Fruit fly (Drosophila melanogaster) whole organism, embryonic: ENCODE measurements around the gene Nct.

Source experiments
- ATbp ChIP-seq: fragments of 200-800 bp; sonication (Bioruptor generic); optimal IDR thresholded peaks from 2 replicates; lab custom pipeline; 2017; ENCODE audit warnings: missing biosample characterization, mild to moderate bottlenecking, missing genetic modification characterization, missing genetic modification reagents
- Abd-B ChIP-seq: fragments of 200-800 bp; sonication (Bioruptor generic); optimal IDR thresholded peaks from 2 replicates; lab custom pipeline; 2018; ENCODE audit warnings: missing biosample characterization, mild to moderate bottlenecking, missing genetic modification characterization, moderate library complexity
- Ada2b ChIP-seq: fragments of 200-800 bp; sonication (Bioruptor generic); IDR thresholded peaks from 2 replicates; pipeline ENCODE4 v1.3.6; 2022; ENCODE audit warnings: missing biosample characterization, missing genetic modification characterization
- CG10321 ChIP-seq: fragments of 200-800 bp; sonication (Bioruptor generic); IDR thresholded peaks from 2 replicates; pipeline ENCODE4 v1.3.6; 2022; ENCODE audit warnings: missing biosample characterization, missing genetic modification characterization
- CG10979 ChIP-seq: fragments of 200-800 bp; sonication (Bioruptor generic); optimal IDR thresholded peaks from 2 replicates; lab custom pipeline; 2018; ENCODE audit warnings: missing biosample characterization, mild to moderate bottlenecking, missing genetic modification characterization, moderate library complexity
- CG11456 ChIP-seq: fragments of 200-800 bp; sonication (Bioruptor generic); IDR thresholded peaks from 3 replicates; pipeline ENCODE4 v1.3.6; 2022; ENCODE audit warnings: missing biosample characterization, missing genetic modification characterization
- CG12104 ChIP-seq: fragments of 200-800 bp; sonication (Bioruptor generic); optimal IDR thresholded peaks from 3 replicates; lab custom pipeline; 2016; ENCODE audit warnings: missing biosample characterization, missing genetic modification characterization
- CG12219 ChIP-seq: fragments of 200-800 bp; sonication (Bioruptor generic); optimal IDR thresholded peaks from 3 replicates; lab custom pipeline; 2018; ENCODE audit warnings: missing biosample characterization, mild to moderate bottlenecking, missing genetic modification characterization
- CG14710 ChIP-seq: fragments of 200-800 bp; sonication (Bioruptor generic); optimal IDR thresholded peaks from 3 replicates; lab custom pipeline; 2019; ENCODE audit warnings: missing biosample characterization, mild to moderate bottlenecking, missing genetic modification characterization, moderate library complexity
- CG14860 ChIP-seq: fragments of 200-800 bp; sonication (Bioruptor generic); IDR thresholded peaks from 3 replicates; pipeline ENCODE4 v1.3.6; 2022; ENCODE audit warnings: missing biosample characterization, missing genetic modification characterization; ENCODE audit not compliant: partially characterized antibody
- CG17612 ChIP-seq: fragments of 200-800 bp; sonication (Bioruptor generic); IDR thresholded peaks from 2 replicates; pipeline ENCODE4 v1.3.6; 2022; ENCODE audit warnings: missing biosample characterization, missing genetic modification characterization
- CG2120 ChIP-seq: fragments of 200-800 bp; sonication (Bioruptor generic); optimal IDR thresholded peaks from 3 replicates; lab custom pipeline; 2016; ENCODE audit warnings: missing biosample characterization, missing genetic modification characterization
- CG43689 ChIP-seq: fragments of 200-800 bp; sonication (Bioruptor generic); IDR thresholded peaks from 2 replicates; pipeline ENCODE4 v1.3.6; 2022; ENCODE audit warnings: missing biosample characterization, missing genetic modification characterization
- CG4854 ChIP-seq: fragments of 200-800 bp; sonication (Bioruptor generic); optimal IDR thresholded peaks from 2 replicates; lab custom pipeline; 2016; ENCODE audit warnings: missing biosample characterization, missing genetic modification characterization, inconsistent platforms
- CG7271 ChIP-seq: fragments of 200-800 bp; sonication (Bioruptor generic); optimal IDR thresholded peaks from 2 replicates; lab custom pipeline; 2018; ENCODE audit warnings: missing biosample characterization, mild to moderate bottlenecking, missing genetic modification characterization, moderate library complexity
- CG8290 ChIP-seq, 3 experiments: fragments of 200-800 bp; sonication (Bioruptor generic); optimal IDR thresholded peaks; 2 replicates each; lab custom pipeline; 2016 to 2019; ENCODE audit warnings: missing biosample characterization in 3 of 3, missing genetic modification characterization in 3 of 3, mild to moderate bottlenecking in 2 of 3, moderate library complexity in 1 of 3
- CG8359 ChIP-seq: fragments of 200-800 bp; sonication (Bioruptor generic); optimal IDR thresholded peaks from 2 replicates; lab custom pipeline; 2017; ENCODE audit warnings: missing biosample characterization, mild to moderate bottlenecking, missing genetic modification characterization, borderline replicate concordance
- CoRest ChIP-seq: fragments of 200-800 bp; sonication (Bioruptor generic); optimal IDR thresholded peaks from 3 replicates; lab custom pipeline; 2018; ENCODE audit warnings: missing biosample characterization, mild to moderate bottlenecking, missing genetic modification characterization, moderate library complexity
- Dad ChIP-seq: fragments of 200-800 bp; sonication (Bioruptor generic); optimal IDR thresholded peaks from 3 replicates; lab custom pipeline; 2016; ENCODE audit warnings: missing biosample characterization, missing genetic modification characterization
- Dbx ChIP-seq: fragments of 200-800 bp; sonication (Bioruptor generic); IDR thresholded peaks from 3 replicates; pipeline ENCODE4 v1.3.6; 2022; ENCODE audit warnings: missing biosample characterization, missing genetic modification characterization
- Elba2 ChIP-seq: fragments of 200-800 bp; sonication (Bioruptor generic); optimal IDR thresholded peaks from 3 replicates; lab custom pipeline; 2016; ENCODE audit warnings: missing biosample characterization, missing genetic modification characterization
- Fer1 ChIP-seq: fragments of 200-800 bp; sonication (Bioruptor generic); optimal IDR thresholded peaks from 2 replicates; lab custom pipeline; 2017; ENCODE audit warnings: missing biosample characterization, mild to moderate bottlenecking, missing genetic modification characterization
- HLH3B ChIP-seq: fragments of 200-800 bp; sonication (Bioruptor generic); IDR thresholded peaks from 2 replicates; pipeline ENCODE4 v1.3.6; 2022; ENCODE audit warnings: missing biosample characterization, missing genetic modification characterization
- Lim3 ChIP-seq: fragments of 200-800 bp; sonication (Bioruptor generic); IDR thresholded peaks from 2 replicates; pipeline ENCODE4 v1.3.6; 2022; ENCODE audit warnings: missing biosample characterization, missing genetic modification characterization
- Nf-YA ChIP-seq: fragments of 200-800 bp; sonication (Bioruptor generic); IDR thresholded peaks from 2 replicates; pipeline ENCODE4 v1.3.6; 2022; ENCODE audit warnings: missing biosample characterization, missing genetic modification characterization
- Optix ChIP-seq: fragments of 200-800 bp; sonication (Bioruptor generic); IDR thresholded peaks from 3 replicates; pipeline ENCODE4 v1.3.6; 2022; ENCODE audit warnings: missing biosample characterization, missing genetic modification characterization
- Poxn ChIP-seq: fragments of 200-800 bp; sonication (Bioruptor generic); IDR thresholded peaks from 2 replicates; pipeline ENCODE4 v1.3.6; 2022; ENCODE audit warnings: missing biosample characterization, missing genetic modification characterization
- Sin3A ChIP-seq: fragments of >200 bp; optimal IDR thresholded peaks from 2 replicates; lab custom pipeline; 2018
- Spps ChIP-seq: fragments of 200-800 bp; sonication (Bioruptor generic); optimal IDR thresholded peaks from 2 replicates; lab custom pipeline; 2018; ENCODE audit warnings: missing biosample characterization, mild to moderate bottlenecking, missing genetic modification characterization
- Ssrp ChIP-seq: fragments of 200-800 bp; sonication (Bioruptor generic); optimal IDR thresholded peaks from 2 replicates; lab custom pipeline; 2018; ENCODE audit warnings: missing biosample characterization, mild to moderate bottlenecking, missing genetic modification characterization, moderate library complexity
- bbx ChIP-seq: fragments of 200-800 bp; sonication (Bioruptor generic); IDR thresholded peaks from 2 replicates; pipeline ENCODE4 v1.3.6; 2022; ENCODE audit warnings: missing biosample characterization, missing genetic modification characterization; ENCODE audit not compliant: partially characterized antibody
- bigmax ChIP-seq: fragments of 200-800 bp; sonication (Bioruptor generic); optimal IDR thresholded peaks from 2 replicates; lab custom pipeline; 2018; ENCODE audit warnings: missing biosample characterization, mild to moderate bottlenecking, missing genetic modification characterization
- bsh ChIP-seq, 2 experiments: fragments of 200-800 bp; sonication (Bioruptor generic); optimal IDR thresholded peaks; 2 replicates each; lab custom pipeline; 2017 to 2018; ENCODE audit warnings: mild to moderate bottlenecking in 2 of 2, missing biosample characterization in 2 of 2, missing genetic modification characterization in 2 of 2, moderate library complexity in 1 of 2
- corto ChIP-seq: fragments of 200-800 bp; sonication (Bioruptor generic); optimal IDR thresholded peaks from 2 replicates; lab custom pipeline; 2016; ENCODE audit warnings: missing biosample characterization, mild to moderate bottlenecking, missing genetic modification characterization, moderate library complexity
- croc ChIP-seq: fragments of 200-800 bp; sonication (Bioruptor generic); conservative IDR thresholded peaks from 3 replicates; pipeline ENCODE4 v1.3.6; 2022; ENCODE audit warnings: missing biosample characterization, missing genetic modification characterization
- gcm ChIP-seq: fragments of 200-800 bp; sonication (Bioruptor generic); optimal IDR thresholded peaks from 2 replicates; lab custom pipeline; 2019; ENCODE audit warnings: missing biosample characterization, mild to moderate bottlenecking, missing genetic modification characterization, moderate library complexity
- lola ChIP-seq, 3 experiments: fragments of >200 bp in 2 of 3; fragments of 200-800 bp in 1 of 3; sonication (Bioruptor generic) in 1 of 3; optimal IDR thresholded peaks; 2 replicates each; lab custom pipeline; 2017 to 2019; ENCODE audit warnings: missing biosample characterization in 3 of 3, missing genetic modification characterization in 3 of 3, mild to moderate bottlenecking in 1 of 3, moderate library complexity in 1 of 3
- nau ChIP-seq: fragments of 200-800 bp; sonication (Bioruptor generic); optimal IDR thresholded peaks from 3 replicates; lab custom pipeline; 2017; ENCODE audit warnings: missing biosample characterization, mild to moderate bottlenecking, missing genetic modification characterization, missing genetic modification reagents
- org-1 ChIP-seq: fragments of 200-800 bp; sonication (Bioruptor generic); optimal IDR thresholded peaks from 2 replicates; lab custom pipeline; 2017; ENCODE audit warnings: missing biosample characterization, missing genetic modification characterization
- otp ChIP-seq: fragments of 200-800 bp; sonication (Bioruptor generic); IDR thresholded peaks from 3 replicates; pipeline ENCODE4, ENCODE4 v1.3.6; 2022; ENCODE audit warnings: missing biosample characterization, missing genetic modification characterization
- peb ChIP-seq: fragments of 200-800 bp; sonication (Bioruptor generic); IDR thresholded peaks from 2 replicates; pipeline ENCODE4 v1.3.6; 2022; ENCODE audit warnings: missing biosample characterization, missing genetic modification characterization
- ro ChIP-seq: fragments of 200-800 bp; sonication (Bioruptor generic); IDR thresholded peaks from 2 replicates; pipeline ENCODE4 v1.3.6; 2022; ENCODE audit warnings: missing biosample characterization, missing genetic modification characterization
- salm ChIP-seq: fragments of 200-800 bp; sonication (Bioruptor generic); optimal IDR thresholded peaks from 2 replicates; lab custom pipeline; 2018; ENCODE audit warnings: missing biosample characterization, mild to moderate bottlenecking, missing genetic modification characterization
- slou ChIP-seq: fragments of 200-800 bp; sonication (Bioruptor generic); optimal IDR thresholded peaks from 3 replicates; lab custom pipeline; 2016; ENCODE audit warnings: missing biosample characterization, missing genetic modification characterization
- slp2 ChIP-seq: fragments of 200-800 bp; sonication (Bioruptor generic); optimal IDR thresholded peaks from 2 replicates; lab custom pipeline; 2016; ENCODE audit warnings: missing biosample characterization, missing genetic modification characterization
- tgo ChIP-seq: fragments of 200-800 bp; sonication (Bioruptor generic); IDR thresholded peaks from 3 replicates; pipeline ENCODE4 v1.3.6; 2022; ENCODE audit warnings: missing biosample characterization, missing genetic modification characterization
- tup ChIP-seq: fragments of 200-800 bp; sonication (Bioruptor generic); optimal IDR thresholded peaks from 2 replicates; lab custom pipeline; 2016; ENCODE audit warnings: missing biosample characterization, mild to moderate bottlenecking, missing genetic modification characterization, moderate library complexity
- usp ChIP-seq: fragments of >200 bp; optimal IDR thresholded peaks from 2 replicates; lab custom pipeline; 2017; ENCODE audit warnings: missing biosample characterization, missing genetic modification characterization
- vnd ChIP-seq: fragments of 200-800 bp; sonication (Bioruptor generic); IDR thresholded peaks from 3 replicates; pipeline ENCODE4 v1.3.6; 2022; ENCODE audit warnings: missing biosample characterization, missing genetic modification characterization; ENCODE audit not compliant: partially characterized antibody
- zf30C ChIP-seq: fragments of 200-800 bp; sonication (Bioruptor generic); optimal IDR thresholded peaks from 3 replicates; lab custom pipeline; 2018; ENCODE audit warnings: missing biosample characterization, mild to moderate bottlenecking, missing genetic modification characterization

Gene Nct

DNA sequence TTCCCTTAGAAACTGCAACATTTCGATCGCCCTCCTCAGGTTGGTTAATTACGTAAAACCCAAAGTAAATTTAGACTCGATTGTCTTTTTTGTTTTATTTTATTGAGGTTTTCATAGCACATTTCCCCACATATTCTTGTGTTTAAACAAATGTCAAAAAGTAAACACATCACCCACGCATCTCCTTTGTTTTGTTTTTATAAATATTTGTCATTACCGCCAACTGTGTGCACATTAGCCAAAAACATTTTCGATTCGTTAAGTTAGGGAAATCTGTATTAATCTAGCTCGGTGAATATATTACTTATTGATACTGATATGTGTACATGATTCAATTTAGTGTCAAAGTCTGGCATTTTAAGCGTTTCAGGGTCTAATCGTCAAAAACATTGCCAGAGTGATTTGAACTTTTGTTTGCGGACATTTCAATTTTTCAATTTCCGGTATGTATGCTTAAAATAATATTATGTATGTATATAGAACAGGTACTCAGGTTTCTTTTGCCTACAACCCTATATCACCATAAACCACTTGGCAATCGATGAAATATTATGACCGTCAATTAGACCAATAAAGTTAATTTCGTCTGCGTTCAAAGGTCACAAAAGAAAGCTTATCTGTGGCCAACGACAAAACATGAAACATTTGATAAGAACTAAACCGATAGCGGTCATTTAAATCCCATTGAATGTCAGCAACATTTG is 41.7 kb upstream of the Nct start (continued):
- TF ChIP-seq CG14860 (GFP tag; lab: Robert Waterston, UW) = no peak
- no peak for TF ChIP-seq croc (GFP tag; lab: Robert Waterston, UW)
- no peak for TF ChIP-seq slou (GFP tag; lab: Kevin White, UChicago)
- peak; percentile 54 for TF ChIP-seq CG8359 (GFP tag; lab: Kevin White, UChicago)
- peak; percentile 40 for TF ChIP-seq tup
- no peak for TF ChIP-seq Elba2 (GFP tag; lab: Kevin White, UChicago)
- no peak for TF ChIP-seq Sin3A (lab: Kevin White, UChicago)
- TF ChIP-seq Dad (GFP tag; lab: Kevin White, UChicago) = no peak
- TF ChIP-seq CG10979 (tag; lab: Kevin White, UChicago) = peak; percentile 13
- TF ChIP-seq CG17612 (GFP tag; lab: Robert Waterston, UW) = no peak
- no peak for TF ChIP-seq CG43689 (GFP tag; lab: Robert Waterston, UW)
- peak; percentile 41 for TF ChIP-seq org-1 (GFP tag; lab: Kevin White, UChicago)
- no peak for TF ChIP-seq slp2 (GFP tag; lab: Kevin White, UChicago)
- peak; percentile 84 for TF ChIP-seq ATbp (GFP tag; lab: Kevin White, UChicago)
- TF ChIP-seq salm (tag; lab: Kevin White, UChicago) = peak; percentile 57
- no peak for TF ChIP-seq Optix (GFP tag; lab: Robert Waterston, UW)
- no peak for TF ChIP-seq CG2120
- no peak for TF ChIP-seq Dbx (GFP tag; lab: Robert Waterston, UW)
- no peak for TF ChIP-seq tgo (GFP tag; lab: Robert Waterston, UW)
- TF ChIP-seq otp (GFP tag; lab: Robert Waterston, UW) = no peak
- TF ChIP-seq ro (GFP tag; lab: Robert Waterston, UW) = no peak
- peak; percentile 24 for TF ChIP-seq CG12104 (GFP tag; lab: Kevin White, UChicago)
- no peak for TF ChIP-seq Lim3 (GFP tag; lab: Robert Waterston, UW)
- peak; percentile 48 for TF ChIP-seq CG7271 (tag; lab: Kevin White, UChicago)
- no peak for TF ChIP-seq Poxn (GFP tag; lab: Robert Waterston, UW)
- no peak for TF ChIP-seq CG12219 (GFP tag; lab: Kevin White, UChicago)
- peak; percentile 72 for TF ChIP-seq Fer1
- peak in 1 of 3 experiments; percentile 2 for TF ChIP-seq lola (GFP tag; optimal IDR thresholded peaks at IDR 0.05; lab: Kevin White, UChicago)
- TF ChIP-seq CG4854 (GFP tag; lab: Kevin White, UChicago) = peak; percentile 63
- TF ChIP-seq nau (GFP tag; lab: Kevin White, UChicago) = no peak
- no peak for TF ChIP-seq bbx (GFP tag; lab: Robert Waterston, UW)
- no peak for TF ChIP-seq CG8290 (GFP tag; optimal IDR thresholded peaks at IDR 0.05; lab: Kevin White, UChicago)
- TF ChIP-seq CG8290 (tag; optimal IDR thresholded peaks at IDR 0.05; lab: Kevin White, UChicago) = no peak
- TF ChIP-seq Ada2b (GFP tag; lab: Robert Waterston, UW) = no peak
- no peak for TF ChIP-seq zf30C (GFP tag; lab: Kevin White, UChicago)
- TF ChIP-seq HLH3B (GFP tag; lab: Robert Waterston, UW) = no peak
- TF ChIP-seq Spps (tag; lab: Kevin White, UChicago) = peak; percentile 41
- TF ChIP-seq CG10321 (GFP tag; lab: Robert Waterston, UW) = no peak
- TF ChIP-seq Ssrp = no peak
- TF ChIP-seq gcm (GFP tag; lab: Kevin White, UChicago) = peak; percentile 44
- no peak for TF ChIP-seq vnd (GFP tag; lab: Robert Waterston, UW)
- TF ChIP-seq usp (GFP tag; lab: Kevin White, UChicago) = no peak
- TF ChIP-seq CG14710 (tag; lab: Kevin White, UChicago) = peak; percentile 57
- no peak for TF ChIP-seq Nf-YA (GFP tag; lab: Robert Waterston, UW)
- TF ChIP-seq peb (GFP tag; lab: Robert Waterston, UW) = no peak
- peak; percentile 12 for TF ChIP-seq bigmax (GFP tag; lab: Kevin White, UChicago)
- no peak for TF ChIP-seq CoRest (tag; lab: Kevin White, UChicago)
- TF ChIP-seq CG11456 (GFP tag; lab: Robert Waterston, UW) = no peak
- peak in 1 of 2 experiments; percentile 59 for TF ChIP-seq bsh (GFP tag; optimal IDR thresholded peaks at IDR 0.05; lab: Kevin White, UChicago)
- TF ChIP-seq Abd-B (GFP tag; lab: Kevin White, UChicago) = no peak
- no peak for TF ChIP-seq corto (GFP tag; lab: Kevin White, UChicago)
